Fruit fly (Drosophila melanogaster): ENCODE measurements around the gene CG10747.

The CG10747 gene

DNA sequence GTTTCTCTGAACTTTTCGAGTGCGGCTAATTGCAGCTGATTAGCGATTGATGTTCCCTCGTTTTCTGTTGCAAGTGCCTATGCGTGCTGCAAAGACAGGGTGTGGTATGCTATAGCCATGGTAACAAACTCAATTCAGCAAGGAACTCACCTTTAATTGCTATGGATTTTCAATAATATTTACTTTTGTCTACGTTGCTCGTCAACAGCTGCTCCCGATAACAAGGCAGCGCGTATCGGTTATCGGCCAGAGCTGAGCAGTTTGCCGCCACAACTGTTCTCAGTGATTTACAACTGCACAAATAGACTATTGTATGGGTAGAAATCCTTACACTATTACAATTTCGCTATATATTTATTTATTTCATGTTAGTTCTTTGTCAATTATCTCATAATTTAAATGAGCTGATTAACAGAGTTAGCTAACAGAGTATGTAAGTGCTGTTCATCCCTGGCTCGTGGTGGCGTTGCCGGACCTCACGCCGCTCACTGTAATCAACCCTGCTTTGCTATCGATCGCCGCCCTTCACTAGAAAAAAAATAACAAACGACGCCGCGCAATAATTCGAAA is 15.8 kb downstream of the CG10747 start, which contains the start of the genes pr and neb:
Gene pr, minus strand, starts transcription at position 225 of the 570 bp plus-strand sequence.
Gene neb, plus strand, starts transcription at position 524 of the 570 bp plus-strand sequence.
- TF ChIP-seq usp (GFP tag; optimal IDR thresholded peaks at IDR 0.05) (no peak), pan (optimal IDR thresholded peaks at IDR 0.05) (no peak), Dll (optimal IDR thresholded peaks at IDR 0.05) (no peak), psq (optimal IDR thresholded peaks at IDR 0.05) (no peak), CG8478 (optimal IDR thresholded peaks at IDR 0.05) (no peak), EcR (GFP tag; optimal IDR thresholded peaks at IDR 0.05) (no peak)

dm6 chr2L:20074388-20074787 is 16.8 kb downstream of the CG10747 start:
- TF ChIP-seq EcR (GFP tag; optimal IDR thresholded peaks at IDR 0.05) (no peak), Dll (optimal IDR thresholded peaks at IDR 0.05) (no peak), psq (optimal IDR thresholded peaks at IDR 0.05) (no peak)

DNA sequence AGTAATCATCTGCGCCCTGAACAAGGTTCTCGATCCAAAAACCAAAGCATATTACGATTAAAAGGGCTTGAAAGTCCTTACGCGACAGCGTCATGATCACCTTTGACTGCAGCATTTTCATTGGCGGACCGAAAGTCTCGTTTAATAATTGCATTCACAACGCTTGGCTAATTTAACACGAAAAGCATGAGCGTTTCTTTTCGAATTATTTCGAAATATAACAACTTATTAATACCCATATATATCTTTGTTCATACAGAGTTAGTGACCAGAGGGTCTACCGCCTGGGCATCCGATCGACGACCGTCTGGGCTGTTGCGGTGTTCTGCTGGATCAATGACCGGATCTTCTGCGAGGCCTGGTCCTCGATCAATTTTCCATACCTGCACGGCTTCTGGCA is 19.1 kb downstream of the CG10747 start, which contains the start of gene CG10730:
Gene CG10730, minus strand, starts transcription at position 101 of the 400 bp plus-strand sequence.
- no peak for TF ChIP-seq Dll (optimal IDR thresholded peaks at IDR 0.05)
- no peak for TF ChIP-seq psq (optimal IDR thresholded peaks at IDR 0.05)
- no peak for TF ChIP-seq pan (optimal IDR thresholded peaks at IDR 0.05)
- no peak for TF ChIP-seq usp (GFP tag; optimal IDR thresholded peaks at IDR 0.05)
- TF ChIP-seq EcR (GFP tag; optimal IDR thresholded peaks at IDR 0.05) = no peak
- TF ChIP-seq CG8478 (optimal IDR thresholded peaks at IDR 0.05) = no peak

DNA sequence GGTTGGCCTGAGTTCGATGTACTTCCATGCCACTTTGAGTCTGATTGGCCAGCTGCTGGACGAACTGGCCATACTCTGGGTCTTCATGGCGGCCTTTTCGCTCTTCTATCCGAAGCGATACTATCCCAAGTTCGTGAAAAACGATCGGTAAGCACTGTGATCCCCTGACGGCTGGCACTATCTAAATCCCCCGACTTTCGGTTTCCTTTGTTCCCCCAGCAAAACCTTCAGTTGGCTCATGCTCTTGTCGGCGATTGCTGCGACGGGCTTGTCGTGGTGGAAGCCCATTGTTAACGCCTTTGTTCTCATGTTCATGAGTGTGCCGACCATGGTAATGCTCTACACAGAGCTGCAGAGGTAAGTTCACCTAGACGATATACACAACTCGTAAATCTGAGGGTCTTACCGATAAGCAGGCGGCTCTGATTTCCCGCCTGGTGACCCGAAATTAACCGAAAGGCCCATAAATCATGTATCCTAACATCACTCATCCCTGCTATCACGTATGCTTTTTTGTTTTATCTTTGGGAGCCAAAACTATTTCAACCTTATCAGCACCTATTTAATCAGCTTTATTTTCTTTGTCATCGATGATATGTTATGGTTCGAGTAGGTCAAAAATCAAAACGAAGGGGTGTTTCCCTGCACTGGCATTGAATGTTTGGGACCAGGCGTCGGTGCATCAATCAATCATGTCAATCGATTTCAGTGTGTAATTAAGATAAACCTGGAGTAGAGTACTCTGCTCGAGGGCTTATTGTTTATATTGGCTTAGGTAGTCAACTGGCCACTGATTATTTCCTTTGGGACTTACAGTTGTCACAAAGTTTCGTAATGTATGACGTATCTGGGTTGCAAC is 21.8 kb downstream of the CG10747 start:
- no peak for TF ChIP-seq pan (optimal IDR thresholded peaks at IDR 0.05)
- no peak for TF ChIP-seq Dll (optimal IDR thresholded peaks at IDR 0.05)
- TF ChIP-seq psq (optimal IDR thresholded peaks at IDR 0.05) = no peak
- no peak for TF ChIP-seq CG8478 (optimal IDR thresholded peaks at IDR 0.05)
- TF ChIP-seq usp (GFP tag; optimal IDR thresholded peaks at IDR 0.05) = no peak
- TF ChIP-seq EcR (GFP tag; optimal IDR thresholded peaks at IDR 0.05) = no peak

DNA sequence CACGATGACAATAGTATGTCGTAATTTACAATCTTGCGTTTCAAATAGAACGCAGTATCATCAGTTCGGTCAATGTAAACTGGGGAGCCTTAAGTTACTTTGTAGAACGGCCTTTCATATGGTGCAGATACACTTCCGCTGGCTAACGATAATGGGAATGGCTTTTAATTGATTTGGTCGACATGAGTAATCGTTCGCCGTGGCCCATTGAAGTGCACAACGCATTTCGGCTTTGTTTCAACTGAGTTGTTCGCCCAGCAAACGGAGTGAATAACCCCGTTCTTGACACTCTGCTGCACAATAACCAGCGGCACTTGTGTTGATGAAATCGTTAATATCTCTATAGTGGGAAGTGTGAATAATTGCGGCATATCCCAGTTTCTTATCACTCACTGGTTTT is 23.2 kb downstream of the CG10747 start:
- TF ChIP-seq Dll (optimal IDR thresholded peaks at IDR 0.05) = no peak
- no peak for TF ChIP-seq pan (optimal IDR thresholded peaks at IDR 0.05)
- no peak for TF ChIP-seq CG8478 (optimal IDR thresholded peaks at IDR 0.05)
- no peak for TF ChIP-seq psq (optimal IDR thresholded peaks at IDR 0.05)
- no peak for TF ChIP-seq EcR (GFP tag; optimal IDR thresholded peaks at IDR 0.05)
- no peak for TF ChIP-seq usp (GFP tag; optimal IDR thresholded peaks at IDR 0.05)

- TF ChIP-seq Dll (optimal IDR thresholded peaks at IDR 0.05) = no peak
- no peak for TF ChIP-seq usp (GFP tag; optimal IDR thresholded peaks at IDR 0.05)
- TF ChIP-seq CG8478 (optimal IDR thresholded peaks at IDR 0.05) = no peak
- TF ChIP-seq EcR (GFP tag; optimal IDR thresholded peaks at IDR 0.05) = no peak
- no peak for TF ChIP-seq psq (optimal IDR thresholded peaks at IDR 0.05)
- TF ChIP-seq pan (optimal IDR thresholded peaks at IDR 0.05) = no peak
These were observed 24.9 kb downstream of the CG10747 start, which contains the start of gene bwa for dm6 chr2L:20066233-20066650. Gene bwa (plus strand): TSS chr2L:20066391.

- TF ChIP-seq CG8478 (optimal IDR thresholded peaks at IDR 0.05) (no peak), EcR (GFP tag; optimal IDR thresholded peaks at IDR 0.05) (no peak), pan (optimal IDR thresholded peaks at IDR 0.05) (no peak), psq (optimal IDR thresholded peaks at IDR 0.05) (no peak), usp (GFP tag; optimal IDR thresholded peaks at IDR 0.05) (no peak), Dll (optimal IDR thresholded peaks at IDR 0.05) (no peak)
These were observed 25.6 kb downstream of the CG10747 start, which contains the start of gene vls for dm6 chr2L:20065516-20065915. Gene vls (minus strand): TSS chr2L:20065679.

dm6 chr2L:20061018-20061657 is 30.0 kb downstream of the CG10747 start, which contains the start of the genes barr and lok:
Gene barr (minus strand): TSS chr2L:20061370.
Gene lok (plus strand): TSS chr2L:20061422.
- no peak for TF ChIP-seq pan (optimal IDR thresholded peaks at IDR 0.05)

dm6 chr2L:20057391-20057790 is 33.8 kb downstream of the CG10747 start:
- no peak for TF ChIP-seq usp (GFP tag; optimal IDR thresholded peaks at IDR 0.05)
- no peak for TF ChIP-seq EcR (GFP tag; optimal IDR thresholded peaks at IDR 0.05)
- no peak for TF ChIP-seq psq (optimal IDR thresholded peaks at IDR 0.05)
- TF ChIP-seq Dll (optimal IDR thresholded peaks at IDR 0.05) = no peak
- no peak for TF ChIP-seq CG8478 (optimal IDR thresholded peaks at IDR 0.05)
- no peak for TF ChIP-seq pan (optimal IDR thresholded peaks at IDR 0.05)

dm6 chr2L:20051172-20051893 is 39.8 kb downstream of the CG10747 start:
- TF ChIP-seq EcR (GFP tag; optimal IDR thresholded peaks at IDR 0.05) (no peak), CG8478 (optimal IDR thresholded peaks at IDR 0.05) (no peak), psq (optimal IDR thresholded peaks at IDR 0.05) (no peak), pan (optimal IDR thresholded peaks at IDR 0.05) (no peak), Dll (optimal IDR thresholded peaks at IDR 0.05) (no peak), usp (GFP tag; optimal IDR thresholded peaks at IDR 0.05) (no peak)

Data from whole organism.